Worm (Caenorhabditis elegans) whole organism, mixed stage, embryonic: ENCODE measurements around the gene pfut-1.
A peak's percentile ranks its signal among the peaks of the same experiment; 100 is the strongest.

Source experiments
- M03D4.4 ChIP-seq: sonication (generic microtip); optimal IDR thresholded peaks from 2 replicates; lab custom pipeline; 2017; ENCODE audit warnings: mild to moderate bottlenecking, missing genetic modification characterization, missing compliant biosample characterization
- bed-3 ChIP-seq: fragments of 200-800 bp; sonication (Bioruptor generic); optimal IDR thresholded peaks from 3 replicates; lab custom pipeline; 2018; ENCODE audit warnings: mild to moderate bottlenecking, missing genetic modification characterization, moderate library complexity, missing compliant biosample characterization
- ceh-39 ChIP-seq: fragments of 150-350 bp; optimal IDR thresholded peaks from 2 replicates; lab custom pipeline; 2014; ENCODE audit warnings: missing biosample characterization, missing genetic modification characterization
- ceh-83 ChIP-seq: fragments of 200-800 bp; sonication (Bioruptor generic); optimal IDR thresholded peaks from 2 replicates; lab custom pipeline; 2018; ENCODE audit warnings: mild to moderate bottlenecking, missing genetic modification characterization, missing compliant biosample characterization
- ces-1 ChIP-seq: fragments of 150-350 bp; optimal IDR thresholded peaks from 2 replicates; lab custom pipeline; 2014; ENCODE audit warnings: missing biosample characterization, missing genetic modification reagents, missing genetic modification characterization
- cnd-1 ChIP-seq: fragments of 200-800 bp; sonication (Bioruptor generic); optimal IDR thresholded peaks from 2 replicates; lab custom pipeline; 2018; ENCODE audit warnings: mild to moderate bottlenecking, missing genetic modification characterization, missing compliant biosample characterization
- drap-1 ChIP-seq: fragments of 200-800 bp; sonication (Bioruptor generic); optimal IDR thresholded peaks from 3 replicates; lab custom pipeline; 2018; ENCODE audit warnings: mild to moderate bottlenecking, missing genetic modification characterization, missing compliant biosample characterization
- elt-3 ChIP-seq: fragments of 150-350 bp; optimal IDR thresholded peaks from 2 replicates; lab custom pipeline; 2014; ENCODE audit warnings: missing biosample characterization, missing genetic modification characterization
- flh-1 ChIP-seq: fragments of 200-800 bp; sonication (Bioruptor generic); optimal IDR thresholded peaks from 2 replicates; lab custom pipeline; 2018; ENCODE audit warnings: mild to moderate bottlenecking, missing genetic modification characterization, moderate library complexity, missing compliant biosample characterization
- ham-2 ChIP-seq: fragments of 200-800 bp; sonication (Bioruptor generic); optimal IDR thresholded peaks from 2 replicates; lab custom pipeline; 2018; ENCODE audit warnings: mild to moderate bottlenecking, missing genetic modification characterization, missing compliant biosample characterization
- hlh-1 ChIP-seq: fragments of 150-350 bp; optimal IDR thresholded peaks from 2 replicates; lab custom pipeline; 2014; ENCODE audit warnings: missing biosample characterization, missing genetic modification reagents, missing genetic modification characterization
- lin-13 ChIP-seq: fragments of 150-350 bp; optimal IDR thresholded peaks from 2 replicates; lab custom pipeline; 2014; ENCODE audit warnings: missing biosample characterization, missing genetic modification characterization
- lin-32 ChIP-seq: fragments of 200-800 bp; sonication (Bioruptor generic); optimal IDR thresholded peaks from 2 replicates; lab custom pipeline; 2018; ENCODE audit warnings: mild to moderate bottlenecking, missing genetic modification characterization, missing compliant biosample characterization
- lsy-2 ChIP-seq: fragments of 150-350 bp; optimal IDR thresholded peaks from 2 replicates; lab custom pipeline; 2014; ENCODE audit warnings: missing biosample characterization, missing genetic modification characterization
- mab-5 ChIP-seq: fragments of 150-350 bp; optimal IDR thresholded peaks from 2 replicates; lab custom pipeline; 2014; ENCODE audit warnings: missing biosample characterization, missing genetic modification characterization
- mls-2 ChIP-seq: sonication (generic microtip); optimal IDR thresholded peaks from 2 replicates; lab custom pipeline; 2016; ENCODE audit warnings: mild to moderate bottlenecking, missing genetic modification characterization, moderate library complexity, missing compliant biosample characterization
- nhr-12 ChIP-seq: fragments of 150-350 bp; optimal IDR thresholded peaks from 2 replicates; lab custom pipeline; 2014; ENCODE audit warnings: missing biosample characterization, missing genetic modification characterization
- nhr-2 ChIP-seq: fragments of 150-350 bp; optimal IDR thresholded peaks from 2 replicates; lab custom pipeline; 2014; ENCODE audit warnings: missing biosample characterization, missing genetic modification characterization
- nhr-237 ChIP-seq: fragments of 150-350 bp; optimal IDR thresholded peaks from 2 replicates; lab custom pipeline; 2014; ENCODE audit warnings: missing biosample characterization, missing genetic modification characterization
- nhr-28 ChIP-seq: fragments of 150-350 bp; optimal IDR thresholded peaks from 2 replicates; lab custom pipeline; 2014; ENCODE audit warnings: missing biosample characterization, missing genetic modification characterization
- nhr-76 ChIP-seq: sonication (generic microtip); optimal IDR thresholded peaks from 2 replicates; lab custom pipeline; 2017; ENCODE audit warnings: missing biosample characterization, missing genetic modification characterization
- pha-4 ChIP-seq: fragments of 150-350 bp; optimal IDR thresholded peaks from 2 replicates; lab custom pipeline; 2018; ENCODE audit warnings: missing biosample characterization, missing genetic modification reagents, missing genetic modification characterization
- snpc-4 ChIP-seq: fragments of 150-350 bp; optimal IDR thresholded peaks from 2 replicates; lab custom pipeline; 2014; ENCODE audit warnings: missing biosample characterization, missing genetic modification characterization
- sptf-1 ChIP-seq: sonication (generic microtip); optimal IDR thresholded peaks from 2 replicates; lab custom pipeline; 2017; ENCODE audit warnings: mild to moderate bottlenecking, missing genetic modification characterization, moderate library complexity, missing compliant biosample characterization
- unc-39 ChIP-seq: fragments of 150-350 bp; optimal IDR thresholded peaks from 2 replicates; lab custom pipeline; 2014; ENCODE audit warnings: missing biosample characterization, missing genetic modification characterization
- zip-8 ChIP-seq: fragments of 150-350 bp; optimal IDR thresholded peaks from 2 replicates; lab custom pipeline; 2014; ENCODE audit warnings: missing biosample characterization, missing genetic modification characterization
- ztf-11 ChIP-seq: fragments of 150-350 bp; optimal IDR thresholded peaks from 2 replicates; lab custom pipeline; 2014; ENCODE audit warnings: missing biosample characterization, missing genetic modification characterization

pfut-1 gene

DNA sequence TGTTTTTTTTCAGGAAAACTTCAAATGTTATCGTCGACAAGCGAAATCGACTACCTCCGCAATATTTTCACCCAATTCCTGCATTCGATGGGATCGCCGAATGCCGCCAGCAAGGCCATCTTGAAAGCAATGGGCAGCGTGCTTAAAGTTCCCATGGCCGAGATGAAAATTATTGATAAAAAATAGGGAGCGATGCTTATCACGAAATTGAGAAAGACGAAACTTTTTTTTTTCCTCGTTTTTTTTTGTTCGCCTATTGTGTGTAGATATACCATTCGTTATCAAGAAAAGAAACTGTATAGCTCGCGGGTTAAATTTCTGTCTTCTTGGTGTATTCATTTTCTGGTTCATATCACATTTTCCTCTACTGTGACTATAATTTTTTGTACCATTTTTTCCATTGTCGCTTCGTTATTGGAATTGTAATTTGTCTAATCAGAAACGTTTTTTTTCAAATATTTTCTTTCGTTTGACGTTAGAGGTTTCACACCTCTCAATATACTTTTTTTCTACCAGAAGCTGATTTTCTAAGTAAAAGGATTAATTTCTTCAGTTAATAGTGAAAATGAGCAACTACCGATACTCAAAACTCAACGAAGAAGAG is 1.6 kb upstream of the pfut-1 start, which contains the start of gene syx-6:
Gene syx-6, plus strand, starts transcription at position 554 of the 604 bp plus-strand sequence.
- TF ChIP-seq lsy-2 (no peak), mab-5 (tag; lab: Kevin White, UChicago) (no peak), bed-3 (GFP tag; lab: Kevin White, UChicago) (no peak), ceh-83 (GFP tag; lab: Kevin White, UChicago) (no peak), nhr-76 (tag; lab: Kevin White, UChicago) (no peak), ceh-39 (tag; lab: Kevin White, UChicago) (no peak), nhr-237 (tag; lab: Kevin White, UChicago) (no peak), cnd-1 (tag; lab: Kevin White, UChicago) (no peak), drap-1 (GFP tag; lab: Kevin White, UChicago) (no peak), ztf-11 (tag; lab: Kevin White, UChicago) (no peak), zip-8 (no peak), nhr-28 (tag; lab: Kevin White, UChicago) (no peak), snpc-4 (tag; lab: Kevin White, UChicago) (no peak), mls-2 (tag; lab: Kevin White, UChicago) (no peak), ham-2 (GFP tag; lab: Kevin White, UChicago) (no peak), hlh-1 (tag; lab: Kevin White, UChicago) (no peak)
- TF ChIP-seq, all 35 proteins: peak for 0

DNA sequence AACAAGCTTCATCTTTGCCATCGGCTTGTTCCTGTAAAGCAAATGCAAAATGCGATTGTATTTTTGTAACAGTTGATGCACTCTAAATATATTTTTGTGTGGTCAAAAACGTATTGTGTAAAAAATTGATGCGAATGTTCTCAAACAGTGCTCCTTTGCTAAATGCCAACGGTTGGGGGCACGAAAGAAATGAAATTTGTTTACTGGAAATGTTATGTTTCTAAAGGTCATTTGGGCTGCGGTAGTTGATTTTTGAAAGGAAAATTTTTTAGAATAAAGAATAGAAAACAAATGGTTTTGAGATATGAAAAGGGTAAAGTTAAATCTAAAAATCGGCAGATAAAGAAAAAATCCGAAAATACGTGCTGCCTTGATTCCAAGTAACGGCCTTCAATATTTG is 4.8 kb downstream of the pfut-1 start, which contains the start of gene C15C7.6:
Gene C15C7.6, minus strand, starts transcription at position 101 of the 400 bp plus-strand sequence.
- TF ChIP-seq zip-8 (no peak), nhr-12 (tag; lab: Kevin White, UChicago) (no peak), nhr-28 (tag; lab: Kevin White, UChicago) (no peak), cnd-1 (tag; lab: Kevin White, UChicago) (no peak), ztf-11 (tag; lab: Kevin White, UChicago) (no peak), ham-2 (GFP tag; lab: Kevin White, UChicago) (no peak), nhr-2 (tag; lab: Kevin White, UChicago) (no peak), sptf-1 (tag; lab: Kevin White, UChicago) (no peak), nhr-237 (tag; lab: Kevin White, UChicago) (no peak), lin-32 (GFP tag; lab: Kevin White, UChicago) (no peak), bed-3 (GFP tag; lab: Kevin White, UChicago) (no peak), unc-39 (no peak), lin-13 (no peak), elt-3 (tag; lab: Kevin White, UChicago) (no peak), ceh-83 (GFP tag; lab: Kevin White, UChicago) (no peak), M03D4.4 (tag; lab: Kevin White, UChicago) (no peak)
- TF ChIP-seq, all 35 proteins: peak for 0

DNA sequence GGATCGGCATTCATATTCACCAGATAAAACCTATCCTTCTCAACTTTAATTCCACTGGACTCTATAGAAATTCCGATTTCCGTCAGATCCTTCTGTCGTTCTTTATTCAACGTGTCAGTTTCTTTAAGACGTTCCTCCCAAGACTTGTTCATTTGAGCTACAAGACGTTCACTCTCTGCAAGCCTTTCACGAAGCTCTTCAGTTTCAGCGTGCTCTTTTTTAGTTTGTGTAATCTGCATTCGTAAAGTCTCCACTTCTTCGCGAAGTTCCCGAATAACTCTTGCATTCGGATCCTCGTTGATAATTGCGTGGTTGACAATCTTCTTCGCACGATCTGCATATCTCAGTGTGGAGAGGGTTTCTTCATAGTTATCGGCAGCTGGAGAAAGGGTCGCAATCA is 11.1 kb downstream of the pfut-1 start:
- no peak for TF ChIP-seq lin-32 (GFP tag; lab: Kevin White, UChicago)
- no peak for TF ChIP-seq nhr-76 (tag; lab: Kevin White, UChicago)
- TF ChIP-seq flh-1 (GFP tag; lab: Kevin White, UChicago): no peak
- TF ChIP-seq elt-3 (tag; lab: Kevin White, UChicago): no peak
- TF ChIP-seq ceh-83 (GFP tag; lab: Kevin White, UChicago): no peak
- no peak for TF ChIP-seq pha-4
- TF ChIP-seq ztf-11 (tag; lab: Kevin White, UChicago): no peak
- TF ChIP-seq snpc-4 (tag; lab: Kevin White, UChicago): no peak
- no peak for TF ChIP-seq nhr-12 (tag; lab: Kevin White, UChicago)

DNA sequence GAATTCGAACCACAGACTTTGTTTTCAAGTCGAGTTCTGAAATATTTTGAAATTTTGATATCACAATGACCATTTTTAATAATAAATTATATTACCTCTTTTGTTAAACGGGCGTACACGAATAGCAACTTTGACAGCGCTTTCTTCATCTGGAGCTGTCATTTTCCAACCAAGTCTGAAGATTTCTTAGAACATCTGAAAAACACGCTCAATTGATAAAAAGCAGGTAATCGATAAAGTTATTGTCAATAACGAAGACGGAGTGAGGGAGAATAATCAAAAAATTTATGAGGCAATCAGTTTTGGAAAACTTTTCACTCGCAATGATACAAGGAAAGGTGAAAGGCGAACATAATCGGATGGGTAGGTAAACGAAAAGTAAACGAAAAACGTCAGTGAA is 12.9 kb downstream of the pfut-1 start, which contains the start of gene klp-4:
Gene klp-4, minus strand, starts transcription at position 201 of the 400 bp plus-strand sequence.
- TF ChIP-seq ces-1 (GFP tag; lab: Kevin White, UChicago) (no peak), ztf-11 (tag; lab: Kevin White, UChicago) (no peak)

DNA sequence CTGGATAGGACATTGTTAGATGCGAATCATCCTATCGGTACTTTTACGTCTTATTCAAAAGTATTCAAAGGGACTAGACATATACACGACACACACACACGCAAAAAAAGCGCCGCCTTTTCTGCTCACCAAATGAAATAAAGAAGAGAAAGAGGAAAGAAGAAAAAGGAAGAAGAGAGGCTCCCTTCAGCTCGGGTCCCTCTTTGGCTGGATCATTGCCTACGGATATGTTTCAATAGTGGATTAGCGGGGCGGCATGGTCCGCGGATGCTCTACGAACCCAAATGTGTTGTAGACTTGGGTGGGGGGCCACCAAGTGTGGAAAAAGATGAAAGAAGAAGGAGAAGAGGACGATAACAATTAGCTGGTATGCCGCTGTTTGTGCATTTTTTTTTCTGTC is 15.8 kb downstream of the pfut-1 start:
- TF ChIP-seq ces-1 (GFP tag; lab: Kevin White, UChicago): peak; percentile 87
- TF ChIP-seq bed-3 (GFP tag; lab: Kevin White, UChicago): no peak

DNA sequence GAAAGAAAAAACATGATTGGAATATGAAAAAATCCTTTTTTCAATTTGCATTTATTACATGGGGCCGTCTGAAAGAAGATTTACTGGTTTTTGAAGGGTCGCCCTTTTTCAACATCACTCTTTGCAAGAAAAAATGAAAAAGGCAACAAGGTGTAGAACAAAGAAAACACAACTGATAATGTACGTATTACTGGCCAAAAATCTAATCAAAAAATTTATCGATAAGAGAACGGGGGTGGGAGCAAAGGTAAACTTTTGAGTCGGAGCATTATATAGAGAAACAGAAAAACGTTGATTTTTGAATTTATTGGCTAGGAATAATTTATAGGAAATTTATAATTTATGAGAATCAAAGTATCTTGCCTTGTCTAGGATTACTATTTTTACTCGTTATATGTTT is 16.2 kb downstream of the pfut-1 start:
- TF ChIP-seq lin-13 (no peak), cnd-1 (tag; lab: Kevin White, UChicago) (no peak)
